Worm (Caenorhabditis elegans) whole organism, late embryonic: Measurements from ENCODE around the gene W09D6.1.

Source experiments
- F13H6.1 ChIP-seq: sonication (generic microtip); optimal IDR thresholded peaks from 2 replicates; lab custom pipeline; 2016; ENCODE audit warnings: missing genetic modification characterization, missing compliant biosample characterization
- ceh-14 ChIP-seq: sonication (generic microtip); optimal IDR thresholded peaks from 2 replicates; lab custom pipeline; 2016; ENCODE audit warnings: missing genotype, missing genetic modification characterization, missing compliant biosample characterization
- ceh-24 ChIP-seq: sonication (generic microtip); optimal IDR thresholded peaks from 2 replicates; lab custom pipeline; 2016; ENCODE audit warnings: mild to moderate bottlenecking, missing genetic modification characterization, missing compliant biosample characterization
- ceh-6 ChIP-seq: fragments of 200-800 bp; sonication (Bioruptor generic); optimal IDR thresholded peaks from 2 replicates; lab custom pipeline; 2018; ENCODE audit warnings: mild to moderate bottlenecking, missing genetic modification characterization, missing compliant biosample characterization
- elt-4 ChIP-seq: sonication (generic microtip); optimal IDR thresholded peaks from 2 replicates; lab custom pipeline; 2016; ENCODE audit warnings: missing genetic modification characterization, missing compliant biosample characterization
- ets-4 ChIP-seq: sonication (generic microtip); optimal IDR thresholded peaks from 2 replicates; lab custom pipeline; 2016; ENCODE audit warnings: missing genetic modification characterization, missing compliant biosample characterization
- hlh-30 ChIP-seq: sonication (generic microtip); optimal IDR thresholded peaks from 2 replicates; lab custom pipeline; 2017; ENCODE audit warnings: antibody characterized with exemption, missing genetic modification characterization, missing compliant biosample characterization; ENCODE audit not compliant: insufficient read depth
- lin-11 ChIP-seq: fragments of 200-800 bp; sonication (Bioruptor generic); optimal IDR thresholded peaks from 2 replicates; lab custom pipeline; 2018; ENCODE audit warnings: mild to moderate bottlenecking, missing genetic modification characterization, missing compliant biosample characterization
- nfya-1 ChIP-seq: sonication (generic microtip); optimal IDR thresholded peaks from 2 replicates; lab custom pipeline; 2017; ENCODE audit warnings: missing genetic modification characterization, mild to moderate bottlenecking, missing compliant biosample characterization, antibody characterized with exemption, moderate library complexity
- npax-4 ChIP-seq: sonication (generic microtip); optimal IDR thresholded peaks from 2 replicates; lab custom pipeline; 2016; ENCODE audit warnings: missing genetic modification characterization, missing compliant biosample characterization
- rnt-1 ChIP-seq: sonication (generic microtip); optimal IDR thresholded peaks from 2 replicates; lab custom pipeline; 2016; ENCODE audit warnings: missing genetic modification characterization, missing compliant biosample characterization
- unc-3 ChIP-seq, 2 experiments: fragments of 200-800 bp in 1 of 2; sonication (Bioruptor generic) in 1 of 2; sonication (generic microtip) in 1 of 2; conservative IDR thresholded peaks in 1 of 2; optimal IDR thresholded peaks in 1 of 2; 2 replicates each; pipeline versions ENCODE4 v1.3.6 to Lab custom; 2016 to 2022; ENCODE audit warnings: missing compliant biosample characterization in 2 of 2, missing genetic modification characterization in 2 of 2, missing genetic modification reagents in 1 of 2
- unc-55 ChIP-seq: sonication (generic microtip); optimal IDR thresholded peaks from 2 replicates; lab custom pipeline; 2017; ENCODE audit warnings: missing biosample characterization, missing genetic modification reagents, missing genetic modification characterization
- ztf-16 ChIP-seq: sonication (generic microtip); optimal IDR thresholded peaks from 2 replicates; lab custom pipeline; 2017; ENCODE audit warnings: missing genetic modification characterization, missing compliant biosample characterization

DNA sequence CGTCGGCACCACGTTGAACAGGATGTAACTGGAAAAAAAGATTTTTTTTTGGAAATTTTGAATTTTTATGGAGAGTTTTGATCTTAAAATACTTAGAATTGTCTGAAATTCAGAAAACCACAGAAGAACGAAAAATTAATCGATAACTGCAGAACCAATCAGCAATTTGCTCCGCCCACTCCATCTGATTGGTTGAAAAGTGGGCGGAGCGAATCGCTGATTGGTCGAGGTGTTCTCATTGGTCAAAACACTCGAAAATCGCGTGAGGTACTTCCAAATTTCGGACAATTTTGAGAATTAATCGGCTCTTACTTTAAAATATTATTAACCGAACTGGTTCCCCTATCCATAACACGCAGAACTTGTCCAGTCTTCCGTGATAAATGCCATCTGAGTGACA, 27.0 kb downstream of the W09D6.1 start:
- TF ChIP-seq ets-4 (tag; lab: Kevin White, UChicago) (no peak), hlh-30 (tag; lab: Kevin White, UChicago) (no peak), nfya-1 (tag; lab: Kevin White, UChicago) (peak; percentile 74), F13H6.1 (tag; lab: Kevin White, UChicago) (no peak), elt-4 (tag; lab: Kevin White, UChicago) (no peak), unc-55 (GFP tag; lab: Kevin White, UChicago) (no peak), ceh-24 (no peak), ceh-6 (no peak), npax-4 (tag; lab: Kevin White, UChicago) (no peak), lin-11 (tag; lab: Kevin White, UChicago) (no peak), rnt-1 (tag; lab: Kevin White, UChicago) (no peak), unc-3 (GFP tag; conservative IDR thresholded peaks at IDR 0.05; lab: Robert Waterston, UW) (no peak), unc-3 (tag; optimal IDR thresholded peaks at IDR 0.05; lab: Kevin White, UChicago) (no peak), ceh-14 (no peak), ztf-16 (tag; lab: Kevin White, UChicago) (no peak)
